Fruit fly (Drosophila melanogaster): ENCODE measurements around the gene CG32706.
A peak's percentile ranks its signal among the peaks of the same experiment; 100 is the strongest.

The CG32706 gene

DNA sequence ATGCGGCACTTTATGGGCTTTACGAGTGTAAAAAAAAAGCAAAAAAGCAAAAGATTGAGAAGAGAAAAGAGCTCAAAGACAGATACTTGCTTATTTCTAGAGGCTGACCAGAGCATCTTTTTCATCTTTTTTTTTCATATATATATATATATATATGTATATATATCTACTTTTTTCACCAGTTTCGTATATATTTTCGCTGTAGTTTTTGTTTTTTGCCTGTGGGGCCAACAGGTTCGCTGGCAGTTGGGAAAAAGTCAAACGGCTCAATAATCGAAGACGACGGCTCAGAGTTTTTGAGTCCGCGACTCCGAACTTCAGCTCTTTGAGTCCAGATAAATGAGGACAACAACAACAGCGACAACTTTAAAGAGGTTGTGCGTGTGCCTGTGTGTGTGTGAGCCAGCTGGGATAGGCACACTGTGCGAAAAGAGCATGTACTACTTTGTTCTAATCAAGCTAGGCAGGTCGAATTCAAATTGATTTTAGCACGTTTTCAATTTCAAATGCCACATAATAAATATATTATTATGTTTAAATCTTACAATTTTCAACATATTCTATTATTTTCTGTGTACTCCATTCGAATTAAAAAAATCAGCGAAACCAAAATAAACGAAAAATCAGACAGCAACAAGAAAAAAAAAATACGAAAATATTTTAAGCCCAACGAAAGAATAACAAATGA, 20.0 kb upstream of the CG32706 start (continued):
- TF ChIP-seq eg (GFP tag; IDR thresholded peaks at IDR 0.05) (peak; percentile 85), fd85E (GFP tag; optimal IDR thresholded peaks at IDR 0.05) (peak; percentile 61), achi (GFP tag; optimal IDR thresholded peaks at IDR 0.05) (peak; percentile 83), CG4318 (GFP tag; optimal IDR thresholded peaks at IDR 0.05) (peak; percentile 62), CG15336 (GFP tag; IDR thresholded peaks at IDR 0.05) (peak; percentile 84), CG31627 (GFP tag; optimal IDR thresholded peaks at IDR 0.05) (peak; percentile 66), CG6854 (GFP tag; optimal IDR thresholded peaks at IDR 0.05) (peak; percentile 75), Blimp-1 (GFP tag; optimal IDR thresholded peaks at IDR 0.05) (peak; percentile 56), CG6792 (GFP tag; optimal IDR thresholded peaks at IDR 0.05) (peak; percentile 85), CG11762 (GFP tag; optimal IDR thresholded peaks at IDR 0.05; ENCODE audit: insufficient read depth) (peak; percentile 76), Hr38 (GFP tag; optimal IDR thresholded peaks at IDR 0.05) (no peak), dsx (GFP tag; optimal IDR thresholded peaks at IDR 0.05; ENCODE audit: poor library complexity, severe bottlenecking) (peak; percentile 59), CG7368 (GFP tag; optimal IDR thresholded peaks at IDR 0.05) (peak; percentile 82), fkh (GFP tag; optimal IDR thresholded peaks at IDR 0.05) (no peak), Ets96B (tag; optimal IDR thresholded peaks at IDR 0.05) (peak; percentile 74), CG10631 (GFP tag; optimal IDR thresholded peaks at IDR 0.05) (peak; percentile 84), cyc (GFP tag; optimal IDR thresholded peaks at IDR 0.05) (peak; percentile 77), fd59A (GFP tag; optimal IDR thresholded peaks at IDR 0.05) (peak; percentile 69), CG34406 (GFP tag; optimal IDR thresholded peaks at IDR 0.05) (peak; percentile 85), CG3032 (tag; optimal IDR thresholded peaks at IDR 0.05) (peak; percentile 76), Smox (GFP tag; optimal IDR thresholded peaks at IDR 0.05) (peak; percentile 78), CG9139 (GFP tag; optimal IDR thresholded peaks at IDR 0.05) (peak; percentile 42), CG8632 (GFP tag; optimal IDR thresholded peaks at IDR 0.05) (peak; percentile 89), Sox102F (GFP tag; optimal IDR thresholded peaks at IDR 0.05) (peak; percentile 80), CG11294 (GFP tag; IDR thresholded peaks at IDR 0.05) (peak; percentile 32; the same call in 1 of the 2 replicates), svp (GFP tag) (peak; percentile 87), spab (GFP tag; optimal IDR thresholded peaks at IDR 0.05) (peak; percentile 63), esn (GFP tag; optimal IDR thresholded peaks at IDR 0.05) (peak; percentile 88), Eip78C (GFP tag) (peak; percentile 97)

DNA sequence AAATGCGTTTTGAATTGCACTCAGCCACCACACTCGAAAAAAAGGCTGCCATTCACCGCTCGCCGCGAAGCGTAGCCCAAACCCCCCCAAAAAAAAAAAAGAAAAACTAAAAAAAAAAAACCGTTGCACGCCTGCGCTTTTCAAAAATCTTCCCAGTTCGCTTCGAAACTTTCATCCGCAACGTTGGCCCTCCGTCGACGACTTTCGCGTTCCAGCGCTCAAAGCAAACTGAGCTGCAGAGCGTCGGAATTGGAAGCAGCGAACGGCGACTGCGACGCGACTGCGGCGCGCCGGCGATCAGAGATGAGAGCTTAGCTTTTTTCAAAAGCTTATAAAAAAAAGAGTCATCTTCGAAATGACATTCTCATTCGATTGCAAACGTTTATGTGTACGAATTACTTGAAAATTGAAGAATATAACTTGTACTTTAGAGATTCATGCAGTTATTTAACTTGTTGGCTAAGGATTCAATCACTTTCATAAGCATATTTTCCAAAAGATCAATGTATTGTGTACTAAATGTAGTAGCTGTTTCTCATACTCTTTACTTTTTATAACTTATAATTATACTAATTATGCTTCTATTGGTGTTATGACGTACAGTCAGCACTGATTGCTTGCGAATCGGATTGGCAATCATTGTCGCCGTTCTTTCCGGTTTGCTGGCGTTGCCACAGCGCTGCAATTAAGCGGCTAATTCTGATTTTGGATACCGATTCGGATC, 19.0 kb upstream of the CG32706 start, which contains the start of gene CG15365:
Gene CG15365 (minus strand): TSS at position 230 of the 724 bp plus-strand sequence.
- TF ChIP-seq CG15336 (GFP tag; IDR thresholded peaks at IDR 0.05) (peak; percentile 39; the same call in 1 of the 2 replicates), CG3919 (GFP tag; optimal IDR thresholded peaks at IDR 0.05) (peak; percentile 7), vri (GFP tag; optimal IDR thresholded peaks at IDR 0.05) (no peak), Eip93F (GFP tag; optimal IDR thresholded peaks at IDR 0.05) (no peak), CG8119 (GFP tag; IDR thresholded peaks at IDR 0.05) (no peak; the same call in 2 of the 3 replicates), CG4318 (GFP tag; optimal IDR thresholded peaks at IDR 0.05) (peak; percentile 2), Smox (GFP tag; optimal IDR thresholded peaks at IDR 0.05) (peak; percentile 66), CG11902 (GFP tag; optimal IDR thresholded peaks at IDR 0.05) (no peak), CG6276 (GFP tag; optimal IDR thresholded peaks at IDR 0.05) (no peak), CG6854 (GFP tag; optimal IDR thresholded peaks at IDR 0.05) (no peak), svp (GFP tag) (peak; percentile 80), cyc (GFP tag; optimal IDR thresholded peaks at IDR 0.05) (no peak), Sox15 (GFP tag; optimal IDR thresholded peaks at IDR 0.05) (peak; percentile 1), CG10669 (GFP tag; optimal IDR thresholded peaks at IDR 0.05) (no peak), Eip78C (GFP tag) (peak; percentile 79), salr (GFP tag; optimal IDR thresholded peaks at IDR 0.05) (peak; percentile 9 to 16), Hr38 (GFP tag; optimal IDR thresholded peaks at IDR 0.05) (no peak), Hr4 (GFP tag; optimal IDR thresholded peaks at IDR 0.05) (no peak), Sox102F (GFP tag; optimal IDR thresholded peaks at IDR 0.05) (peak; percentile 52), CG6808 (GFP tag; optimal IDR thresholded peaks at IDR 0.05) (no peak), fd59A (GFP tag; optimal IDR thresholded peaks at IDR 0.05) (peak; percentile 5), dsx (GFP tag; optimal IDR thresholded peaks at IDR 0.05; ENCODE audit: poor library complexity, severe bottlenecking) (peak; percentile 9), Blimp-1 (GFP tag; optimal IDR thresholded peaks at IDR 0.05) (no peak), pdm3 (GFP tag; optimal IDR thresholded peaks at IDR 0.05) (peak; percentile 51), Ets21C (GFP tag; optimal IDR thresholded peaks at IDR 0.05) (peak; percentile 7), CG6792 (GFP tag; optimal IDR thresholded peaks at IDR 0.05) (peak; percentile 40), ss (GFP tag; optimal IDR thresholded peaks at IDR 0.05) (no peak), spab (GFP tag; optimal IDR thresholded peaks at IDR 0.05) (no peak), CG7368 (GFP tag; optimal IDR thresholded peaks at IDR 0.05) (no peak), CG8319 (GFP tag; optimal IDR thresholded peaks at IDR 0.05) (no peak), Hr39 (GFP tag; optimal IDR thresholded peaks at IDR 0.05) (peak; percentile 23)

Measured in whole organism, prepupa.